Fruit fly (Drosophila melanogaster): Measurements from ENCODE around the gene CG31204.

- TF ChIP-seq Pif1B (GFP tag; optimal IDR thresholded peaks at IDR 0.05): no peak
- TF ChIP-seq fd96Ca (GFP tag; IDR thresholded peaks at IDR 0.05): no peak
- no peak for TF ChIP-seq CG8159 (tag; optimal IDR thresholded peaks at IDR 0.05)
- TF ChIP-seq CG15710 (tag; optimal IDR thresholded peaks at IDR 0.05): no peak
These were observed 47.2 kb upstream of the CG31204 start for dm6 chr3R:31440561-31440960.

Data from whole organism, pupa.